Worm (Caenorhabditis elegans) whole organism, mixed stage, embryonic: ENCODE results near the gene C09H10.9.
A peak's percentile ranks its signal among the peaks of the same experiment; 100 is the strongest.

Experiments
- M03D4.4 ChIP-seq: sonication (generic microtip); optimal IDR thresholded peaks from 2 replicates; lab custom pipeline; 2017; ENCODE audit warnings: mild to moderate bottlenecking, missing genetic modification characterization, missing compliant biosample characterization
- bed-3 ChIP-seq: fragments of 200-800 bp; sonication (Bioruptor generic); optimal IDR thresholded peaks from 3 replicates; lab custom pipeline; 2018; ENCODE audit warnings: mild to moderate bottlenecking, missing genetic modification characterization, moderate library complexity, missing compliant biosample characterization
- blmp-1 ChIP-seq: fragments of 150-350 bp; optimal IDR thresholded peaks from 2 replicates; lab custom pipeline; 2014; ENCODE audit warnings: missing biosample characterization, missing genetic modification characterization
- ceh-39 ChIP-seq: fragments of 150-350 bp; optimal IDR thresholded peaks from 2 replicates; lab custom pipeline; 2014; ENCODE audit warnings: missing biosample characterization, missing genetic modification characterization
- ceh-43 ChIP-seq: fragments of 200-800 bp; sonication (Bioruptor generic); optimal IDR thresholded peaks from 2 replicates; lab custom pipeline; 2018; ENCODE audit warnings: mild to moderate bottlenecking, missing genetic modification characterization, moderate library complexity, missing compliant biosample characterization
- ceh-83 ChIP-seq: fragments of 200-800 bp; sonication (Bioruptor generic); optimal IDR thresholded peaks from 2 replicates; lab custom pipeline; 2018; ENCODE audit warnings: mild to moderate bottlenecking, missing genetic modification characterization, missing compliant biosample characterization
- ces-1 ChIP-seq: fragments of 150-350 bp; optimal IDR thresholded peaks from 2 replicates; lab custom pipeline; 2014; ENCODE audit warnings: missing biosample characterization, missing genetic modification reagents, missing genetic modification characterization
- cnd-1 ChIP-seq: fragments of 200-800 bp; sonication (Bioruptor generic); optimal IDR thresholded peaks from 2 replicates; lab custom pipeline; 2018; ENCODE audit warnings: mild to moderate bottlenecking, missing genetic modification characterization, missing compliant biosample characterization
- drap-1 ChIP-seq: fragments of 200-800 bp; sonication (Bioruptor generic); optimal IDR thresholded peaks from 3 replicates; lab custom pipeline; 2018; ENCODE audit warnings: mild to moderate bottlenecking, missing genetic modification characterization, missing compliant biosample characterization
- elt-1 ChIP-seq: sonication (generic microtip); optimal IDR thresholded peaks from 2 replicates; lab custom pipeline; 2017; ENCODE audit warnings: missing genetic modification characterization, mild to moderate bottlenecking, missing compliant biosample characterization, antibody characterized with exemption, moderate library complexity, borderline replicate concordance; ENCODE audit not compliant: insufficient read depth
- elt-3 ChIP-seq: fragments of 150-350 bp; optimal IDR thresholded peaks from 2 replicates; lab custom pipeline; 2014; ENCODE audit warnings: missing biosample characterization, missing genetic modification characterization
- flh-1 ChIP-seq: fragments of 200-800 bp; sonication (Bioruptor generic); optimal IDR thresholded peaks from 2 replicates; lab custom pipeline; 2018; ENCODE audit warnings: mild to moderate bottlenecking, missing genetic modification characterization, moderate library complexity, missing compliant biosample characterization
- ham-2 ChIP-seq: fragments of 200-800 bp; sonication (Bioruptor generic); optimal IDR thresholded peaks from 2 replicates; lab custom pipeline; 2018; ENCODE audit warnings: mild to moderate bottlenecking, missing genetic modification characterization, missing compliant biosample characterization
- hlh-1 ChIP-seq: fragments of 150-350 bp; optimal IDR thresholded peaks from 2 replicates; lab custom pipeline; 2014; ENCODE audit warnings: missing biosample characterization, missing genetic modification reagents, missing genetic modification characterization
- lin-13 ChIP-seq: fragments of 150-350 bp; optimal IDR thresholded peaks from 2 replicates; lab custom pipeline; 2014; ENCODE audit warnings: missing biosample characterization, missing genetic modification characterization
- lin-32 ChIP-seq: fragments of 200-800 bp; sonication (Bioruptor generic); optimal IDR thresholded peaks from 2 replicates; lab custom pipeline; 2018; ENCODE audit warnings: mild to moderate bottlenecking, missing genetic modification characterization, missing compliant biosample characterization
- lsy-2 ChIP-seq: fragments of 150-350 bp; optimal IDR thresholded peaks from 2 replicates; lab custom pipeline; 2014; ENCODE audit warnings: missing biosample characterization, missing genetic modification characterization
- mab-5 ChIP-seq: fragments of 150-350 bp; optimal IDR thresholded peaks from 2 replicates; lab custom pipeline; 2014; ENCODE audit warnings: missing biosample characterization, missing genetic modification characterization
- mep-1 ChIP-seq: fragments of 150-350 bp; optimal IDR thresholded peaks from 2 replicates; lab custom pipeline; 2017; ENCODE audit warnings: missing biosample characterization, missing genetic modification reagents, missing genetic modification characterization, inconsistent platforms
- mls-2 ChIP-seq: sonication (generic microtip); optimal IDR thresholded peaks from 2 replicates; lab custom pipeline; 2016; ENCODE audit warnings: mild to moderate bottlenecking, missing genetic modification characterization, moderate library complexity, missing compliant biosample characterization
- nhr-12 ChIP-seq: fragments of 150-350 bp; optimal IDR thresholded peaks from 2 replicates; lab custom pipeline; 2014; ENCODE audit warnings: missing biosample characterization, missing genetic modification characterization
- nhr-2 ChIP-seq: fragments of 150-350 bp; optimal IDR thresholded peaks from 2 replicates; lab custom pipeline; 2014; ENCODE audit warnings: missing biosample characterization, missing genetic modification characterization
- nhr-237 ChIP-seq: fragments of 150-350 bp; optimal IDR thresholded peaks from 2 replicates; lab custom pipeline; 2014; ENCODE audit warnings: missing biosample characterization, missing genetic modification characterization
- nhr-28 ChIP-seq: fragments of 150-350 bp; optimal IDR thresholded peaks from 2 replicates; lab custom pipeline; 2014; ENCODE audit warnings: missing biosample characterization, missing genetic modification characterization
- nhr-76 ChIP-seq: sonication (generic microtip); optimal IDR thresholded peaks from 2 replicates; lab custom pipeline; 2017; ENCODE audit warnings: missing biosample characterization, missing genetic modification characterization
- pha-4 ChIP-seq: fragments of 150-350 bp; optimal IDR thresholded peaks from 2 replicates; lab custom pipeline; 2018; ENCODE audit warnings: missing biosample characterization, missing genetic modification reagents, missing genetic modification characterization
- sem-2 ChIP-seq: fragments of 200-800 bp; sonication (Bioruptor generic); optimal IDR thresholded peaks from 2 replicates; lab custom pipeline; 2018; ENCODE audit warnings: mild to moderate bottlenecking, missing genetic modification characterization, missing compliant biosample characterization
- snpc-4 ChIP-seq: fragments of 150-350 bp; optimal IDR thresholded peaks from 2 replicates; lab custom pipeline; 2014; ENCODE audit warnings: missing biosample characterization, missing genetic modification characterization
- sptf-1 ChIP-seq: sonication (generic microtip); optimal IDR thresholded peaks from 2 replicates; lab custom pipeline; 2017; ENCODE audit warnings: mild to moderate bottlenecking, missing genetic modification characterization, moderate library complexity, missing compliant biosample characterization
- tbx-8 ChIP-seq: fragments of 200-800 bp; sonication (Bioruptor generic); optimal IDR thresholded peaks from 2 replicates; lab custom pipeline; 2018; ENCODE audit warnings: mild to moderate bottlenecking, missing genetic modification characterization, moderate library complexity, missing compliant biosample characterization
- unc-120 ChIP-seq: sonication (generic microtip); optimal IDR thresholded peaks from 2 replicates; lab custom pipeline; 2017; ENCODE audit warnings: missing genetic modification characterization, missing compliant biosample characterization; ENCODE audit not compliant: poor library complexity, severe bottlenecking
- unc-39 ChIP-seq: fragments of 150-350 bp; optimal IDR thresholded peaks from 2 replicates; lab custom pipeline; 2014; ENCODE audit warnings: missing biosample characterization, missing genetic modification characterization
- unc-62 ChIP-seq: fragments of 150-350 bp; optimal IDR thresholded peaks from 2 replicates; lab custom pipeline; 2014; ENCODE audit warnings: missing biosample characterization, missing genetic modification reagents, missing genetic modification characterization
- zip-8 ChIP-seq: fragments of 150-350 bp; optimal IDR thresholded peaks from 2 replicates; lab custom pipeline; 2014; ENCODE audit warnings: missing biosample characterization, missing genetic modification characterization
- ztf-11 ChIP-seq: fragments of 150-350 bp; optimal IDR thresholded peaks from 2 replicates; lab custom pipeline; 2014; ENCODE audit warnings: missing biosample characterization, missing genetic modification characterization

Gene C09H10.9

DNA sequence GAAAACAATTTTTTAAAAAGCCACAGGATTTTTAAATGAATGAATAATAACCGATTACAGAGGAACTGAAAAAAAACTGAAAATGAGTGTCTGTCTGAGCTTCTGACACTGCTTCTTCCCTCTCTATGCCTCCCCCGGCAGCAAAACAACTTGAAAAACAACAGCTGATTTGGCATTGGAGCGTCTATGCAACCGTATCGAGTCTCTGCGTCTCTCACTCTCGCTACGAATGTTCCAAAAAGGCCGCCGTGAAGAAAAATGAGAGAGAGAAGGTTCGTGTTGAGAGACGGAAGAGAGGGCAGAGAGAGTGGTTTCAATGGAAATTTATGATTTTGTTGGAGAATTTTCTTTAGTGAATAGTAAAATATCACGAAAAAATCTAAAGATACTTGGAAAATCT is 1.2 kb upstream of the C09H10.9 start:
- TF ChIP-seq sptf-1 (tag; lab: Kevin White, UChicago) (no peak), ztf-11 (no peak), ceh-43 (GFP tag; lab: Kevin White, UChicago) (no peak), lsy-2 (tag; lab: Kevin White, UChicago) (peak; percentile 40), pha-4 (tag; lab: Kevin White, UChicago) (peak; percentile 25), mep-1 (peak; percentile 71), elt-1 (tag; lab: Kevin White, UChicago) (no peak), nhr-2 (tag; lab: Kevin White, UChicago) (no peak), M03D4.4 (no peak), ham-2 (GFP tag; lab: Kevin White, UChicago) (no peak), nhr-237 (tag; lab: Kevin White, UChicago) (peak; percentile 26), mls-2 (tag; lab: Kevin White, UChicago) (no peak), bed-3 (GFP tag; lab: Kevin White, UChicago) (no peak), tbx-8 (GFP tag; lab: Kevin White, UChicago) (no peak), cnd-1 (tag; lab: Kevin White, UChicago) (no peak), lin-13 (no peak), snpc-4 (tag; lab: Kevin White, UChicago) (no peak), nhr-28 (tag; lab: Kevin White, UChicago) (no peak), drap-1 (GFP tag; lab: Kevin White, UChicago) (no peak), nhr-76 (tag; lab: Kevin White, UChicago) (no peak), zip-8 (tag; lab: Kevin White, UChicago) (no peak), elt-3 (no peak), ces-1 (GFP tag; lab: Kevin White, UChicago) (peak; percentile 12), ceh-39 (tag; lab: Kevin White, UChicago) (no peak), nhr-12 (tag; lab: Kevin White, UChicago) (no peak), sem-2 (GFP tag; lab: Kevin White, UChicago) (no peak), blmp-1 (tag; lab: Kevin White, UChicago) (no peak), flh-1 (GFP tag; lab: Kevin White, UChicago) (no peak), unc-120 (peak; percentile 67), mab-5 (no peak), lin-32 (no peak), unc-39 (tag; lab: Kevin White, UChicago) (no peak), unc-62 (GFP tag; lab: Kevin White, UChicago) (no peak), ceh-83 (GFP tag; lab: Kevin White, UChicago) (no peak), hlh-1 (peak; percentile 90)

DNA sequence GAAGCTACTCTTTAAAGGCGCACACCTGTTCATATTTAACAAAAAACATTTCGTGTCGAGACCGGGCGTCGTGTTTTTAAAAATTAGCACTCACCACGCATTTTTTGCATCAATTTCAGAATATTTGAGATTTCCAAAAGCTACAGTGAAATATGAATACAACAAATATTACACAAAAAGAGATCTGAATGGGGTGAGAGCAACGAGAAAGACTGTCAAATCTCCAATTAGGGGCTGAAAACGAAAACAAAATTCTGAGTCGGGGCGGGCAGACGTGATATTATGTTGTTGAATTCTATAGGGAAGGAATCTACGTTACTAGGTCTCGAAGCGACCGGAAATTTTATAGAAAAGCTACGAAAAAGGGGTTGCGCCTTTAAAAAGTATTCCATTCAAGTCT is 605 bp upstream of the C09H10.9 start, which contains the start of gene C09H10.5:
TSS of gene C09H10.5 (minus strand) at position 101 of the 400 bp plus-strand sequence.
- no peak for TF ChIP-seq zip-8 (tag; lab: Kevin White, UChicago)

- TF ChIP-seq lin-13 (peak; percentile 12), unc-62 (GFP tag; lab: Kevin White, UChicago) (no peak), lsy-2 (tag; lab: Kevin White, UChicago) (peak; percentile 90)
Measured at ce11 chrII:11105981-11106711, 1.9 kb downstream of the C09H10.9 start, which contains the start of gene nasp-1. nasp-1 (plus strand) TSS chrII:11106612.

- TF ChIP-seq lsy-2 (tag; lab: Kevin White, UChicago) (no peak), nhr-2 (tag; lab: Kevin White, UChicago) (no peak), ztf-11 (no peak), nhr-28 (tag; lab: Kevin White, UChicago) (no peak), snpc-4 (tag; lab: Kevin White, UChicago) (no peak), lin-13 (no peak), nhr-12 (tag; lab: Kevin White, UChicago) (no peak), ceh-39 (tag; lab: Kevin White, UChicago) (no peak), bed-3 (GFP tag; lab: Kevin White, UChicago) (no peak), lin-32 (no peak), tbx-8 (GFP tag; lab: Kevin White, UChicago) (no peak)
Measured at ce11 chrII:11107828-11108227, 3.6 kb downstream of the C09H10.9 start, which contains the start of gene apc-17. apc-17 (plus strand) TSS chrII:11108128.
